Worm (Caenorhabditis elegans) whole organism, L2 larva: ENCODE measurements around the gene gpdh-2.

Experiments
- F13H6.1 ChIP-seq: sonication (generic microtip); optimal IDR thresholded peaks from 2 replicates; lab custom pipeline; 2016; ENCODE audit warnings: missing genetic modification characterization, missing compliant biosample characterization
- ZK546.5 ChIP-seq: sonication (generic microtip); optimal IDR thresholded peaks from 2 replicates; lab custom pipeline; 2017; ENCODE audit warnings: missing biosample characterization, missing genetic modification characterization
- aly-2 ChIP-seq: fragments of 150-350 bp; optimal IDR thresholded peaks from 2 replicates; lab custom pipeline; 2014; ENCODE audit warnings: missing biosample characterization, missing genetic modification characterization
- ama-1 ChIP-seq: fragments of 150-350 bp; optimal IDR thresholded peaks from 2 replicates; lab custom pipeline; 2018; ENCODE audit warnings: inconsistent platforms
- elt-1 ChIP-seq: fragments of 150-350 bp; optimal IDR thresholded peaks from 2 replicates; lab custom pipeline; 2014; ENCODE audit warnings: missing biosample characterization, missing genetic modification characterization
- fos-1 ChIP-seq: fragments of 150-350 bp; optimal IDR thresholded peaks from 2 replicates; lab custom pipeline; 2014; ENCODE audit warnings: missing biosample characterization, missing genetic modification characterization
- mab-5 ChIP-seq: fragments of 150-350 bp; optimal IDR thresholded peaks from 2 replicates; lab custom pipeline; 2014; ENCODE audit warnings: missing biosample characterization, missing genetic modification characterization
- snpc-4 ChIP-seq: fragments of 150-350 bp; optimal IDR thresholded peaks from 2 replicates; lab custom pipeline; 2014; ENCODE audit warnings: missing biosample characterization, missing genetic modification characterization
- unc-39 ChIP-seq: fragments of 150-350 bp; optimal IDR thresholded peaks from 2 replicates; lab custom pipeline; 2014; ENCODE audit warnings: missing biosample characterization, missing genetic modification characterization
- ztf-1 ChIP-seq: fragments of 200-800 bp; sonication (Bioruptor generic); conservative IDR thresholded peaks from 2 replicates; pipeline ENCODE4 v1.3.6; 2022; ENCODE audit warnings: missing genetic modification characterization, missing compliant biosample characterization
- ztf-11 ChIP-seq: sonication (generic microtip); optimal IDR thresholded peaks from 2 replicates; lab custom pipeline; 2017; ENCODE audit warnings: missing biosample characterization, missing genetic modification characterization

ce11 chrIII:9832569-9832968 is 26.4 kb downstream of the gpdh-2 start:
- TF ChIP-seq elt-1 (tag; lab: Kevin White, UChicago) (no peak), snpc-4 (tag; lab: Kevin White, UChicago) (no peak), fos-1 (tag; lab: Kevin White, UChicago) (no peak), ztf-1 (GFP tag; lab: Robert Waterston, UW) (no peak), ZK546.5 (tag; lab: Kevin White, UChicago) (no peak), unc-39 (tag; lab: Kevin White, UChicago) (no peak), ama-1 (lab: Kevin White, UChicago) (no peak), mab-5 (no peak), ztf-11 (tag; lab: Kevin White, UChicago) (no peak), aly-2 (tag; lab: Kevin White, UChicago) (no peak), F13H6.1 (tag; lab: Kevin White, UChicago) (no peak)
